Fruit fly (Drosophila melanogaster): ENCODE data around the gene Prosalpha2.

The Prosalpha2 gene

DNA sequence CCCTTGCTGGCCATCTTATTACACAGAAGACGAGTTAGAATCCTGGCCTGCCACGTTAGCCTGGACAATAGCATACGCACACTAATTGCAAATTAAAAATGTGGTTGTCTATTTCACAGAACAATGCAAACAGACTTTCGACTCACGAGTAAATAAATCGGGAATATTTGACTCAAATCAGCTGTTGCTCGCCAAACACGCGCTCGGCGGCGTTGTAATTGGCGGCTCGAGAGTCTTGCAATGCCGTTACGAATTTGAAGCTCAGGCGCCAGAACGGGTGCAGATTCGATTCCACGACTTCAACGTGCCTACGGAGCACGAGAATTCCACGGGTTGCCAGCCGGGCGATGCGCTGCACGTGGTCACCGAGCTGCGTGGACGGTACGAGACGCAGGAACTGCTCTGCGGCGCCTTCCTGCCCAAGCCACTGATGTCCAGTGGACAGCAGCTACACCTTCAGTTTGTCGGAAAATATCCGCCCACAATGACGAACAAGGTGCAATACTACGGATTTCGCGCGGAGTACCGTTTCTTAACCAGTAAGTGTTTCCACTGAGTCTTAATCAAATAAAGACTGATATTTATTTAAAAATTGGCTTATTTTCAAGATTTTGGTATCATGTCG lies 29.3 kb upstream of the Prosalpha2 start, which contains the start of gene DNAlig3 (continued):
- TF ChIP-seq unc-4 (GFP tag; IDR thresholded peaks at IDR 0.05; ENCODE audit: partially characterized antibody) (peak; percentile 57), Xbp1 (GFP tag; optimal IDR thresholded peaks at IDR 0.05) (no peak), fd3F (GFP tag; optimal IDR thresholded peaks at IDR 0.05) (no peak), CG8765 (GFP tag; IDR thresholded peaks at IDR 0.05) (no peak), chinmo (GFP tag; IDR thresholded peaks at IDR 0.05; ENCODE audit: partially characterized antibody) (0 out of 4 replicates have a peak, but pooled peaks have one; percentile 27), CG17385 (GFP tag; optimal IDR thresholded peaks at IDR 0.05) (no peak), Hsf (GFP tag; optimal IDR thresholded peaks at IDR 0.05) (no peak), trem (tag; optimal IDR thresholded peaks at IDR 0.05) (peak; percentile 23), CG17912 (GFP tag; optimal IDR thresholded peaks at IDR 0.05) (no peak), CG7839 (tag; optimal IDR thresholded peaks at IDR 0.05) (no peak), Gsc (GFP tag; IDR thresholded peaks at IDR 0.05) (no peak), CG1024 (GFP tag; IDR thresholded peaks at IDR 0.05) (no peak), usp (GFP tag; optimal IDR thresholded peaks at IDR 0.05) (no peak), CG14667 (GFP tag; IDR thresholded peaks at IDR 0.05) (no peak), jigr1 (GFP tag; IDR thresholded peaks at IDR 0.05) (no peak), CG12769 (tag; optimal IDR thresholded peaks at IDR 0.05) (peak; percentile 83), CG3065 (GFP tag; optimal IDR thresholded peaks at IDR 0.05) (no peak), crc (GFP tag; optimal IDR thresholded peaks at IDR 0.05) (no peak), Usf (GFP tag; optimal IDR thresholded peaks at IDR 0.05) (no peak), CG31388 (GFP tag; optimal IDR thresholded peaks at IDR 0.05) (no peak), ATbp (GFP tag; optimal IDR thresholded peaks at IDR 0.05) (no peak), Gug (GFP tag; IDR thresholded peaks at IDR 0.05) (no peak), CG12104 (GFP tag; optimal IDR thresholded peaks at IDR 0.05) (no peak), nom (GFP tag; optimal IDR thresholded peaks at IDR 0.05) (no peak), CG7928 (GFP tag; optimal IDR thresholded peaks at IDR 0.05) (no peak), CG12391 (tag; optimal IDR thresholded peaks at IDR 0.05) (no peak), wdn (GFP tag; IDR thresholded peaks at IDR 0.05) (no peak), Bgb (GFP tag; IDR thresholded peaks at IDR 0.05; ENCODE audit: partially characterized antibody) (peak; percentile 33; the same call in 1 of the 2 replicates), CG6272 (GFP tag; IDR thresholded peaks at IDR 0.05) (no peak), CG4854 (GFP tag; optimal IDR thresholded peaks at IDR 0.05) (no peak), odd (GFP tag; optimal IDR thresholded peaks at IDR 0.05) (no peak), slbo (GFP tag; IDR thresholded peaks at IDR 0.05) (no peak), CG32767 (GFP tag; IDR thresholded peaks at IDR 0.05) (no peak), CG17612 (GFP tag; IDR thresholded peaks at IDR 0.05) (no peak), CG4617 (GFP tag; optimal IDR thresholded peaks at IDR 0.05; ENCODE audit: borderline replicate concordance) (peak; percentile 2), CG18011 (GFP tag; optimal IDR thresholded peaks at IDR 0.05) (no peak), scrt (GFP tag; optimal IDR thresholded peaks at IDR 0.05) (peak; percentile 53), TFAM (GFP tag; optimal IDR thresholded peaks at IDR 0.05) (no peak), lbe (GFP tag; optimal IDR thresholded peaks at IDR 0.05) (no peak), E2f1 (GFP tag; IDR thresholded peaks at IDR 0.05) (no peak), eve (GFP tag; optimal IDR thresholded peaks at IDR 0.05) (no peak), inv (GFP tag; IDR thresholded peaks at IDR 0.05; ENCODE audit: partially characterized antibody) (peak; percentile 25; the same call in 1 of the 2 replicates), Hr3 (GFP tag; optimal IDR thresholded peaks at IDR 0.05) (no peak), crol (GFP tag; IDR thresholded peaks at IDR 0.05) (no peak), CG8281 (tag; optimal IDR thresholded peaks at IDR 0.05) (no peak), nerfin-1 (tag; optimal IDR thresholded peaks at IDR 0.05) (no peak), CG9609 (GFP tag; optimal IDR thresholded peaks at IDR 0.05) (no peak), lmd (GFP tag; IDR thresholded peaks at IDR 0.05) (no peak), en (GFP tag; optimal IDR thresholded peaks at IDR 0.05) (no peak), Dad (GFP tag; optimal IDR thresholded peaks at IDR 0.05) (no peak), kah (GFP tag; optimal IDR thresholded peaks at IDR 0.05) (peak; percentile 1)

Data from whole organism, embryonic.